Worm (Caenorhabditis elegans) whole organism, L1 larva: ENCODE results near the gene msp-40.

ENCODE experiments used
- C04F5.9 ChIP-seq: sonication (generic microtip); optimal IDR thresholded peaks from 2 replicates; lab custom pipeline; 2016; ENCODE audit warnings: missing genetic modification characterization, missing compliant biosample characterization
- Y116A8C.19 ChIP-seq: sonication (generic microtip); optimal IDR thresholded peaks from 2 replicates; lab custom pipeline; 2016; ENCODE audit warnings: missing compliant biosample characterization, missing genetic modification characterization, borderline replicate concordance
- alr-1 ChIP-seq: fragments of 200-800 bp; sonication (Bioruptor generic); optimal IDR thresholded peaks from 2 replicates; lab custom pipeline; 2018; ENCODE audit warnings: borderline replicate concordance, mild to moderate bottlenecking, missing genetic modification characterization, missing compliant biosample characterization
- aly-2 ChIP-seq: fragments of 150-350 bp; optimal IDR thresholded peaks from 2 replicates; lab custom pipeline; 2014; ENCODE audit warnings: missing biosample characterization, missing genetic modification characterization
- blmp-1 ChIP-seq: fragments of 150-350 bp; optimal IDR thresholded peaks from 2 replicates; lab custom pipeline; 2014; ENCODE audit warnings: missing biosample characterization, missing genetic modification characterization
- ceh-8 ChIP-seq: fragments of 200-800 bp; sonication (Bioruptor generic); optimal IDR thresholded peaks from 2 replicates; lab custom pipeline; 2018; ENCODE audit warnings: mild to moderate bottlenecking, missing genetic modification characterization, moderate library complexity, missing compliant biosample characterization
- ces-1 ChIP-seq: fragments of 150-350 bp; optimal IDR thresholded peaks from 2 replicates; lab custom pipeline; 2014; ENCODE audit warnings: missing biosample characterization, missing genetic modification reagents, missing genetic modification characterization
- dsc-1 ChIP-seq: sonication (generic microtip); optimal IDR thresholded peaks from 2 replicates; lab custom pipeline; 2016; ENCODE audit warnings: mild to moderate bottlenecking, missing genetic modification characterization, missing compliant biosample characterization
- efl-1 ChIP-seq, 4 experiments: fragments of 150-350 bp; optimal IDR thresholded peaks in 3 of 4; peaks in 1 of 4; 1 replicate in 1 of 4; 2 replicates in 3 of 4; lab custom pipeline; 2014; ENCODE audit warnings: missing biosample characterization in 2 of 4, missing genetic modification characterization in 2 of 4, missing genetic modification reagents in 2 of 4
- efl-3 ChIP-seq: fragments of 200-800 bp; sonication (Bioruptor generic); optimal IDR thresholded peaks from 2 replicates; lab custom pipeline; 2018; ENCODE audit warnings: mild to moderate bottlenecking, missing genetic modification characterization, missing compliant biosample characterization
- egl-27 ChIP-seq, 2 experiments: fragments of 150-350 bp in 1 of 2; sonication (generic microtip); optimal IDR thresholded peaks; 3 replicates each; lab custom pipeline; 2017 to 2018; ENCODE audit warnings: missing biosample characterization in 2 of 2, missing genetic modification characterization in 2 of 2, missing genetic modification reagents in 2 of 2
- elt-3 ChIP-seq, 6 experiments: fragments of 150-350 bp in 1 of 6; sonication (generic microtip); optimal IDR thresholded peaks; 2 replicates each; lab custom pipeline; 2017 to 2018; ENCODE audit warnings: missing biosample characterization in 6 of 6, missing genetic modification characterization in 6 of 6, inconsistent platforms in 1 of 6
- ets-5 ChIP-seq: fragments of 200-800 bp; sonication (Bioruptor generic); IDR thresholded peaks from 2 replicates; pipeline ENCODE4 v1.3.6; 2022; ENCODE audit warnings: missing genetic modification characterization, missing compliant biosample characterization
- fkh-4 ChIP-seq: sonication (generic microtip); optimal IDR thresholded peaks from 2 replicates; lab custom pipeline; 2016; ENCODE audit warnings: missing compliant biosample characterization, missing genetic modification characterization, borderline replicate concordance
- grh-1 ChIP-seq: fragments of 200-800 bp; sonication (Bioruptor generic); IDR thresholded peaks from 2 replicates; pipeline ENCODE4 v1.3.6; 2022; ENCODE audit warnings: missing genetic modification reagents, missing genetic modification characterization, missing compliant biosample characterization
- hlh-4 ChIP-seq: sonication (generic microtip); optimal IDR thresholded peaks from 2 replicates; lab custom pipeline; 2016; ENCODE audit warnings: mild to moderate bottlenecking, missing genetic modification characterization, missing compliant biosample characterization
- hpl-2 ChIP-seq: fragments of 150-350 bp; optimal IDR thresholded peaks from 2 replicates; lab custom pipeline; 2014; ENCODE audit warnings: missing biosample characterization, missing genetic modification reagents, missing genetic modification characterization
- isw-1 ChIP-seq: fragments of 200-800 bp; sonication (Bioruptor generic); IDR thresholded peaks from 2 replicates; pipeline ENCODE4 v1.3.6; 2022; ENCODE audit warnings: missing genetic modification characterization, missing compliant biosample characterization
- jun-1 ChIP-seq: fragments of 150-350 bp; optimal IDR thresholded peaks from 2 replicates; lab custom pipeline; 2014; ENCODE audit warnings: missing biosample characterization, missing genetic modification reagents, missing genetic modification characterization
- lin-14 ChIP-seq: fragments of 200-800 bp; sonication (Bioruptor generic); optimal IDR thresholded peaks from 2 replicates; lab custom pipeline; 2018; ENCODE audit warnings: mild to moderate bottlenecking, missing genetic modification characterization, moderate library complexity, missing compliant biosample characterization
- lin-35 ChIP-seq, 2 experiments: fragments of 150-350 bp; optimal IDR thresholded peaks; 2 replicates each; lab custom pipeline; 2014; ENCODE audit warnings: missing biosample characterization in 2 of 2, missing genetic modification characterization in 2 of 2, missing genetic modification reagents in 2 of 2
- lin-39 ChIP-seq: fragments of 150-350 bp; optimal IDR thresholded peaks from 2 replicates; lab custom pipeline; 2014; ENCODE audit warnings: missing biosample characterization, missing genetic modification reagents, missing genetic modification characterization
- lir-3 ChIP-seq: sonication (generic microtip); optimal IDR thresholded peaks from 2 replicates; lab custom pipeline; 2016; ENCODE audit warnings: mild to moderate bottlenecking, missing genetic modification characterization, moderate library complexity, missing compliant biosample characterization; ENCODE audit not compliant: poor library complexity
- mab-9 ChIP-seq: fragments of 200-800 bp; sonication (Bioruptor generic); IDR thresholded peaks from 2 replicates; pipeline ENCODE4 v1.3.6; 2022; ENCODE audit warnings: missing genetic modification reagents, missing genetic modification characterization, missing compliant biosample characterization
- mef-2 ChIP-seq: fragments of 150-350 bp; optimal IDR thresholded peaks from 2 replicates; lab custom pipeline; 2014; ENCODE audit warnings: missing biosample characterization, missing genetic modification characterization
- mep-1 ChIP-seq: fragments of 150-350 bp; optimal IDR thresholded peaks from 2 replicates; lab custom pipeline; 2014; ENCODE audit warnings: missing biosample characterization, missing genetic modification characterization
- nhr-11 ChIP-seq: fragments of 150-350 bp; optimal IDR thresholded peaks from 2 replicates; lab custom pipeline; 2014; ENCODE audit warnings: missing biosample characterization, missing genetic modification characterization
- nhr-19 ChIP-seq: fragments of 200-800 bp; sonication (Bioruptor generic); conservative IDR thresholded peaks from 2 replicates; pipeline ENCODE4 v1.3.6; 2022; ENCODE audit warnings: missing genetic modification characterization, missing compliant biosample characterization
- nhr-20 ChIP-seq: sonication (generic microtip); optimal IDR thresholded peaks from 2 replicates; lab custom pipeline; 2016; ENCODE audit warnings: mild to moderate bottlenecking, missing genetic modification characterization, missing compliant biosample characterization
- nhr-237 ChIP-seq: fragments of 150-350 bp; optimal IDR thresholded peaks from 2 replicates; lab custom pipeline; 2014; ENCODE audit warnings: missing biosample characterization, missing genetic modification characterization
- nhr-71 ChIP-seq: sonication (generic microtip); optimal IDR thresholded peaks from 2 replicates; lab custom pipeline; 2016; ENCODE audit warnings: mild to moderate bottlenecking, missing genetic modification characterization, moderate library complexity, missing compliant biosample characterization
- nhr-76 ChIP-seq: sonication (generic microtip); optimal IDR thresholded peaks from 2 replicates; lab custom pipeline; 2017; ENCODE audit warnings: missing biosample characterization, missing genetic modification characterization
- nhr-84 ChIP-seq: sonication (generic microtip); optimal IDR thresholded peaks from 2 replicates; lab custom pipeline; 2017; ENCODE audit warnings: missing biosample characterization, missing genetic modification characterization
- nhr-85 ChIP-seq: sonication (generic microtip); peaks from one replicate; lab custom pipeline; 2016; ENCODE audit warnings: missing genetic modification characterization, inconsistent platforms, missing compliant biosample characterization
- nhr-90 ChIP-seq: sonication (generic microtip); optimal IDR thresholded peaks from 2 replicates; lab custom pipeline; 2016; ENCODE audit warnings: mild to moderate bottlenecking, missing genetic modification characterization, missing compliant biosample characterization; ENCODE audit not compliant: poor library complexity
- pax-3 ChIP-seq: fragments of 200-800 bp; sonication (Bioruptor generic); optimal IDR thresholded peaks from 2 replicates; lab custom pipeline; 2018; ENCODE audit warnings: mild to moderate bottlenecking, missing genetic modification characterization, moderate library complexity, missing compliant biosample characterization
- pqm-1 ChIP-seq: sonication (generic microtip); optimal IDR thresholded peaks from 3 replicates; lab custom pipeline; 2017; ENCODE audit warnings: missing biosample characterization, missing genetic modification characterization
- rnt-1 ChIP-seq: sonication (generic microtip); optimal IDR thresholded peaks from 2 replicates; lab custom pipeline; 2016; ENCODE audit warnings: mild to moderate bottlenecking, missing genetic modification characterization, moderate library complexity, missing compliant biosample characterization
- snu-23 ChIP-seq: sonication (generic microtip); optimal IDR thresholded peaks from 2 replicates; lab custom pipeline; 2016; ENCODE audit warnings: missing genetic modification characterization, missing compliant biosample characterization
- sptf-1 ChIP-seq: fragments of 150-350 bp; optimal IDR thresholded peaks from 2 replicates; lab custom pipeline; 2014; ENCODE audit warnings: missing biosample characterization, missing genetic modification characterization
- sup-37 ChIP-seq: fragments of 200-800 bp; sonication (Bioruptor generic); optimal IDR thresholded peaks from 2 replicates; lab custom pipeline; 2018; ENCODE audit warnings: mild to moderate bottlenecking, missing genetic modification characterization, missing compliant biosample characterization
- swsn-7 ChIP-seq: sonication (generic microtip); optimal IDR thresholded peaks from 2 replicates; lab custom pipeline; 2016; ENCODE audit warnings: missing genetic modification characterization, missing compliant biosample characterization
- tbx-2 ChIP-seq: sonication (generic microtip); optimal IDR thresholded peaks from 2 replicates; lab custom pipeline; 2016; ENCODE audit warnings: missing genetic modification characterization, missing compliant biosample characterization
- unc-62 ChIP-seq: fragments of 150-350 bp; optimal IDR thresholded peaks from 2 replicates; lab custom pipeline; 2014; ENCODE audit warnings: missing biosample characterization, missing genetic modification reagents, missing genetic modification characterization
- unc-86 ChIP-seq: sonication (generic microtip); optimal IDR thresholded peaks from 2 replicates; lab custom pipeline; 2016; ENCODE audit warnings: missing genetic modification characterization, missing compliant biosample characterization
- unc-98 ChIP-seq: fragments of 200-800 bp; sonication (Bioruptor generic); IDR thresholded peaks from 2 replicates; pipeline ENCODE4 v1.3.6; 2022; ENCODE audit warnings: missing genetic modification characterization, missing compliant biosample characterization
- vab-15 ChIP-seq: sonication (generic microtip); optimal IDR thresholded peaks from 2 replicates; lab custom pipeline; 2017; ENCODE audit warnings: missing genotype, mild to moderate bottlenecking, missing genetic modification characterization, missing compliant biosample characterization
- zip-4 ChIP-seq: fragments of 200-800 bp; sonication (Bioruptor generic); optimal IDR thresholded peaks from 2 replicates; lab custom pipeline; 2018; ENCODE audit warnings: mild to moderate bottlenecking, missing genetic modification characterization, moderate library complexity, missing compliant biosample characterization
- ztf-11 ChIP-seq, 2 experiments: sonication (generic microtip); optimal IDR thresholded peaks; 2 replicates each; lab custom pipeline; 2016 to 2017; ENCODE audit warnings: missing genetic modification characterization in 2 of 2, missing biosample characterization in 1 of 2, missing compliant biosample characterization in 1 of 2
- ztf-4 ChIP-seq: fragments of 150-350 bp; optimal IDR thresholded peaks from 2 replicates; lab custom pipeline; 2014; ENCODE audit warnings: missing biosample characterization, missing genetic modification characterization

Gene msp-40

DNA sequence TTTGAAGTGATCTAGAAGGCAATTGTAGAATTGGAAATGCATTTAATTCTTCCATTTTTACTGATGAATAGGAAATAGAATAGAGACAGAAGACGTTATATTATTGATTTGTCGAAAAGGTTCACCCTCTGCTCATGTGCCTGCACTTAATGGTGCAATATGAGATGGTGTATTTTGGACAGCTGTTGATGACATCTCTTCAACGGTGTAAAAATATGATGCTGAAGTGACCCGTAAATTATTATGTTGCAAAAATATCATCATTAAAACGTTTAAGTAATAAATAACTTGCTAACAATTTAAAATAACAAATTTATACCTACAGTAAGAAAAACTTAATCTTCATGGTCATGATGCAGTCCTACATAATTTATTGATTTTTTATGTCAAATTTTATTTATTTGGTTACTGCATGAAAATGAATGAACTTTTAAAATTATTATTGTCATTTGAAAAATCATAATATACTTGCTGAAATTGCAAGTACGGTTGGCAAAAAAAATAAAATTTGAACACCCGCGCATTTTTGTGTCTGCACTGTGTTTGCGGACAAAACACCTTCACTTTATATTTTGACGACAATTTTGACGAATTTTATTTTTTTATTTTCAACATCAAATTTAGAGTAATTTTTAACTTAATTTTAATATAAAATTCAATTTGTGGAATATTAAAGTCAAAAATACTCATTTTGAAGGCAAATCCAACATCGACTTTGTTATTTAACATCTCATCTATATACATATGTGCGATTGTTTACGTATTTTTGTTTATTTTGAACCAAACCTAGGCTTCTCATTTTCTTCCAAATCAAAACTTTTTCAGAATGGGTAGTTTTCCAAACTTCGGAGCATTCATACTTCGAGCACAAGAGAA is 2.8 kb downstream of the msp-40 start, which contains the start of the genes fbxb-88 and tbck-1 (continued):
- TF ChIP-seq ztf-11 (tag; optimal IDR thresholded peaks at IDR 0.05; lab: Kevin White, UChicago) (peak in 1 of 2 experiments; percentile 14), mef-2 (tag; lab: Kevin White, UChicago) (no peak), sup-37 (GFP tag; lab: Kevin White, UChicago) (no peak), aly-2 (tag; lab: Kevin White, UChicago) (no peak), alr-1 (tag; lab: Kevin White, UChicago) (no peak), nhr-19 (GFP tag; lab: Robert Waterston, UW) (peak; percentile 52), Y116A8C.19 (tag; lab: Kevin White, UChicago) (no peak), vab-15 (tag; lab: Kevin White, UChicago) (no peak), lin-14 (GFP tag; lab: Kevin White, UChicago) (no peak), unc-62 (GFP tag; lab: Kevin White, UChicago) (no peak), nhr-76 (tag; lab: Kevin White, UChicago) (no peak), swsn-7 (tag; lab: Kevin White, UChicago) (peak; percentile 59), ztf-4 (no peak), grh-1 (no peak), rnt-1 (tag; lab: Kevin White, UChicago) (peak; percentile 55), pax-3 (tag; lab: Kevin White, UChicago) (no peak), unc-86 (peak; percentile 21), egl-27 (tag; optimal IDR thresholded peaks at IDR 0.05; lab: Kevin White, UChicago) (no peak), hpl-2 (GFP tag; lab: Kevin White, UChicago) (no peak), ets-5 (GFP tag; lab: Robert Waterston, UW) (no peak), lir-3 (tag; lab: Kevin White, UChicago) (peak; percentile 27), elt-3 (tag; optimal IDR thresholded peaks at IDR 0.05; lab: Kevin White, UChicago) (peak in 1 of 6 experiments; percentile 34), jun-1 (tag; lab: Kevin White, UChicago) (no peak), mab-9 (GFP tag; lab: Robert Waterston, UW) (no peak), isw-1 (GFP tag; lab: Robert Waterston, UW) (peak; percentile 8; the same call in 1 of the 2 replicates), blmp-1 (peak; percentile 51), nhr-20 (tag; lab: Kevin White, UChicago) (peak; percentile 58), pqm-1 (no peak), snu-23 (GFP tag; lab: Kevin White, UChicago) (no peak), fkh-4 (tag; lab: Kevin White, UChicago) (no peak), nhr-11 (tag; lab: Kevin White, UChicago) (no peak), nhr-71 (no peak), dsc-1 (tag; lab: Kevin White, UChicago) (peak; percentile 37), ces-1 (no peak), hlh-4 (tag; lab: Kevin White, UChicago) (no peak), lin-39 (tag; lab: Kevin White, UChicago) (peak; percentile 44), sptf-1 (tag; lab: Kevin White, UChicago) (no peak), efl-3 (no peak), zip-4 (no peak), C04F5.9 (tag; lab: Kevin White, UChicago) (no peak), efl-1 (optimal IDR thresholded peaks at IDR 0.05; lab: Kevin White, UChicago) (peak; percentile 96 to 97), efl-1 (GFP tag; optimal IDR thresholded peaks at IDR 0.05 in 1 of 2; lab: Kevin White, UChicago) (peak; percentile 97 to 99), unc-98 (GFP tag; lab: Robert Waterston, UW) (no peak), lin-35 (GFP tag; optimal IDR thresholded peaks at IDR 0.05; lab: Kevin White, UChicago) (peak; percentile 98), tbx-2 (tag; lab: Kevin White, UChicago) (peak; percentile 62), mep-1 (tag; lab: Kevin White, UChicago) (peak; percentile 67), nhr-85 (tag; lab: Kevin White, UChicago) (peak; percentile 80), nhr-90 (peak; percentile 46), nhr-84 (tag; lab: Kevin White, UChicago) (no peak), nhr-237 (no peak), ceh-8 (no peak)
